Worm (Caenorhabditis elegans): ENCODE results near the gene npr-8.

DNA sequence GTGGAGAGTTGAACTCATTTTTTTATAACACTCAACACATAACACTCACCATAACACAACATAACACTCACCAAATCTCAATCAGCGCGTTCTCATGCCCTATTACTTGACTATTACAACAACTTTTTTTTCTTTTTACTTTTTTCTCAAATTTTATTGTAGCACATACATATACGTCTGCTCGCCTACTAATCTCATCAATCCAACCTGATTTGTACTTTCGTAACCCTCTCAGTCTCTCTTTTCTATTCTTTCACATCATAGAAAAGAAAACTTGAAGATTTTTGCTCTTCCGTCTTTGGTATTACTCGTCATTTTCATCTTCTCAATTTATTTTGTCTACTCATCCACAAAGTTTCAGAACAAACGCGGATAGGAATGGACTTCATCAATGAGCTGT lies at the start of gene npr-8:
- TF ChIP-seq flh-1 (GFP tag; optimal IDR thresholded peaks at IDR 0.05) (no peak), nhr-28 (tag; optimal IDR thresholded peaks at IDR 0.05) (no peak), ces-1 (GFP tag; optimal IDR thresholded peaks at IDR 0.05) (peak; percentile 48), ztf-11 (tag; optimal IDR thresholded peaks at IDR 0.05) (no peak), nhr-237 (tag; optimal IDR thresholded peaks at IDR 0.05) (no peak), unc-62 (GFP tag; optimal IDR thresholded peaks at IDR 0.05) (no peak), snpc-4 (tag; optimal IDR thresholded peaks at IDR 0.05) (no peak), lin-13 (tag; optimal IDR thresholded peaks at IDR 0.05) (no peak), mls-2 (tag; optimal IDR thresholded peaks at IDR 0.05) (no peak), elt-3 (tag; optimal IDR thresholded peaks at IDR 0.05) (no peak), nhr-12 (tag; optimal IDR thresholded peaks at IDR 0.05) (no peak), unc-39 (tag; optimal IDR thresholded peaks at IDR 0.05) (no peak)

Measured in whole organism, mixed stage, embryonic.